Fruit fly (Drosophila melanogaster): ENCODE results near the gene CG10469.

DNA sequence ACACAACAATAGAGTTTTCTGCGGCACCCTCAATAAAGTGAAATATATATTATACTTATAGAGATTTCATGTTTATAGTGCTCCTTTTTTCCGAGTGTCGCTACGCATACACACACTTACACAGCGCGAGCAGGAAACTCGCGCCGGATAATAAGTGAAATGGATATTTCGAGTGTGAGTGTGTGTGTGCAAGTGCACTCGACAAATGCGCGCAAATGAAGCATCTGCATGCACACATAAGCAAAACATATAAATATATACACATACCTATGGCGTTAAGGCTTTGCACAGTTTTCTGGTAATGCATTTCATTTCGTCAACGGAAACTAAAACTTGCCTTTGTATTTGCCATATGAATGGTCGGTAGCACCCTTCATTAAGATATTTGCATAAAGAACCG is 22.4 kb upstream of the CG10469 start:
- TF ChIP-seq CTCF (optimal IDR thresholded peaks at IDR 0.05) = no peak
- no peak for TF ChIP-seq CG8478 (optimal IDR thresholded peaks at IDR 0.05)
